Worm (Caenorhabditis elegans): ENCODE results near the gene bra-2.

DNA sequence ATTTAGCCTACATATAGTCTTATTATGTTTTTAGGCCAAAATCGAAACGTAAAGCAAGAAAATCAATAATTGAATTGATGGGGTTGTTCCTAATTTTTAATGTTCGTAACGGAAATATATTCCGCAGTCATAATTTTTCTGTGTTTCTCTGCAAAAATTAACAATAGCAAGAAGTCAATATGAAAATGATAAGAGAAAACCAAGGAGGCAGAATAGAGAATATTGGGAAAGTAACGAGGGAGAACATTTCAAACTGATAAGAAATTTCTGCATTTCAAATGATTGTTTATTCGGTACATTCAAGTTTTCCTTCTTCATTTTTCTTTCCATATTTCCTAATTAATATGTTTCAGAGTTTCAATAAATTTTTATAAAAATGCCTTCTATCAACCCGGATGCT is 44.9 kb downstream of the bra-2 start, which contains the start of gene fbxa-54:
- TF ChIP-seq ceh-34 (tag; optimal IDR thresholded peaks at IDR 0.05) (no peak), sox-2 (GFP tag; IDR thresholded peaks at IDR 0.05) (no peak), lin-11 (tag; optimal IDR thresholded peaks at IDR 0.05) (no peak), ceh-30 (tag; optimal IDR thresholded peaks at IDR 0.05) (no peak), pha-4 (tag; optimal IDR thresholded peaks at IDR 0.05) (no peak), F13H6.1 (tag; optimal IDR thresholded peaks at IDR 0.05) (no peak), nfya-1 (tag; optimal IDR thresholded peaks at IDR 0.05) (no peak)

All from whole organism, late embryonic.